Worm (Caenorhabditis elegans) whole organism, mixed stage, embryonic: Measurements from ENCODE around the gene coq-3.
"Not testable (repeated sequence)": the region's sequence is repeated elsewhere in the genome, so short reads cannot be mapped to it uniquely, and the experiment has no call there.

Experiments
- M03D4.4 ChIP-seq: sonication (generic microtip); optimal IDR thresholded peaks from 2 replicates; lab custom pipeline; 2017; ENCODE audit warnings: mild to moderate bottlenecking, missing genetic modification characterization, missing compliant biosample characterization
- cnd-1 ChIP-seq: fragments of 200-800 bp; sonication (Bioruptor generic); optimal IDR thresholded peaks from 2 replicates; lab custom pipeline; 2018; ENCODE audit warnings: mild to moderate bottlenecking, missing genetic modification characterization, missing compliant biosample characterization
- nhr-76 ChIP-seq: sonication (generic microtip); optimal IDR thresholded peaks from 2 replicates; lab custom pipeline; 2017; ENCODE audit warnings: missing biosample characterization, missing genetic modification characterization
- pha-4 ChIP-seq: fragments of 150-350 bp; optimal IDR thresholded peaks from 2 replicates; lab custom pipeline; 2018; ENCODE audit warnings: missing biosample characterization, missing genetic modification reagents, missing genetic modification characterization

ce11 chrIV:14774454-14774853 is 21.7 kb downstream of the coq-3 start, which contains the start of gene Y57G11C.51:
- not testable (repeated sequence) for TF ChIP-seq pha-4; M03D4.4 (tag; lab: Kevin White, UChicago); nhr-76 (tag; lab: Kevin White, UChicago); cnd-1
